Worm (Caenorhabditis elegans) whole organism, young adult: ENCODE data around the gene daz-1.

Experiments
- B0336.3 ChIP-seq: fragments of 200-800 bp; sonication (Bioruptor generic); IDR thresholded peaks from 2 replicates; pipeline ENCODE4 v1.3.6; 2022; ENCODE audit warnings: missing genetic modification characterization, missing compliant biosample characterization
- F55B11.4 ChIP-seq: sonication (generic microtip); optimal IDR thresholded peaks from 2 replicates; lab custom pipeline; 2016; ENCODE audit warnings: missing compliant biosample characterization, missing genetic modification characterization, borderline replicate concordance; ENCODE audit not compliant: insufficient read depth
- let-607 ChIP-seq, 2 experiments: fragments of 200-800 bp in 1 of 2; sonication (Bioruptor generic) in 1 of 2; sonication (generic microtip) in 1 of 2; optimal IDR thresholded peaks; 2 replicates each; lab custom pipeline; 2016 to 2018; ENCODE audit warnings: mild to moderate bottlenecking in 2 of 2, missing compliant biosample characterization in 2 of 2, missing genetic modification characterization in 2 of 2, moderate library complexity in 2 of 2, missing genotype in 1 of 2
- mcd-1 ChIP-seq: fragments of 200-800 bp; sonication (Bioruptor generic); IDR thresholded peaks from 2 replicates; pipeline ENCODE4 v1.3.6; 2022; ENCODE audit warnings: missing genetic modification reagents, missing genetic modification characterization, missing compliant biosample characterization
- nfya-1 ChIP-seq: sonication (generic microtip); optimal IDR thresholded peaks from 2 replicates; lab custom pipeline; 2017; ENCODE audit warnings: antibody characterized with exemption, missing compliant biosample characterization, missing genetic modification characterization, borderline replicate concordance; ENCODE audit not compliant: insufficient read depth

DNA sequence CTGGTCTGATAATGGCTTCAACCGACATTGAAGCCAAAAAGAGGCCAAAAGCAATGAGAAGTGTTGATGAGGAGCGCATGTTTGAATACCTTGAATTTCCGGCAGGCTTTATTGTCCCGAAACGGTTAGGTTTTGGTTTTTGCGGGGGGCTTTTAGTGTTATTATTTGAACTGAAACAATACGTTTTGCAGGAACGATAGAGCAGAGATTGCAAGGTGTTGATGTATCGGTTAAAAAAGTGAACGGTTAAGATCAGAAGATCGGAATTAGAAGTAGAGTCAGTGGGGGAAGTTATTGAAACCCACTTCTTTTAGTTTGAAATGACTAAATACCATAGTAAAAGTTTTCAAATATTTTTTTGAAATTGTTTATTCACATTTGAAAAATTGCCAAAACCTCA lies 48.6 kb upstream of the daz-1 start, which contains the start of gene clec-141:
- TF ChIP-seq F55B11.4 (no peak), B0336.3 (GFP tag; lab: Robert Waterston, UW) (no peak), nfya-1 (no peak), mcd-1 (no peak), let-607 (tag; optimal IDR thresholded peaks at IDR 0.05; lab: Kevin White, UChicago) (no peak)
